Worm (Caenorhabditis elegans) whole organism, L4/young adult: ENCODE data around the gene F57G8.7.

Source experiments
- dao-5 ChIP-seq: sonication (generic microtip); optimal IDR thresholded peaks from 2 replicates; lab custom pipeline; 2016; ENCODE audit warnings: missing genotype, missing genetic modification characterization, moderate library complexity, missing compliant biosample characterization
- him-1 ChIP-seq: sonication (generic microtip); optimal IDR thresholded peaks from 2 replicates; lab custom pipeline; 2016; ENCODE audit warnings: missing genotype, missing genetic modification reagents, missing genetic modification characterization, missing compliant biosample characterization

DNA sequence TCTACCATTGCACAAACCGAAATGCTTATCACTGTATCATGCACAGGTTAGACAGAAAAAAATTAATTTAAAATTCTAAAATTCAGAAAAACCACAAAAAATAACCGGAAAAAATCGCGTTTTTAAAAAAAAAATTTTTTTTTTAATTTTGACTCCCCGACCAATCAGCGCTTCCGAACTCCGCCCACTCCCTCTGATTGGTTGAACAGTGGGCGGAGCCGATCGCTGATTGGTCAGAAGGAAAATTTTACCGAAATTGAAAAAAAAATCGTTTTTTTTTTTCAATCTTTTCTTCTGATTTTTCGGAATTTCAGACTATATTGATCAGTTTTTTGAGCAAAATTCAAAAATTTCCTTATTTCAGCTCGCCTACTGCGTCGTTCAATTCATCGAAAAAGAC, 32.4 kb downstream of the F57G8.7 start:
- TF ChIP-seq dao-5 (no peak), him-1 (tag; lab: Kevin White, UChicago) (no peak)
